Fruit fly (Drosophila melanogaster): Measurements from ENCODE around the gene Or85e.

Gene Or85e

dm6 chr3R:8669029-8669707 is 33.5 kb upstream of the Or85e start (continued):
- TF ChIP-seq CG6689 (GFP tag; IDR thresholded peaks at IDR 0.05): peak; percentile 97
- TF ChIP-seq lilli (GFP tag; optimal IDR thresholded peaks at IDR 0.05): peak; percentile 99
- peak; percentile 55; the same call in 1 of the 2 replicates for TF ChIP-seq Doc2 (GFP tag; IDR thresholded peaks at IDR 0.05)
- peak; percentile 86 for TF ChIP-seq CG9876 (GFP tag; optimal IDR thresholded peaks at IDR 0.05)
- TF ChIP-seq ap (GFP tag; IDR thresholded peaks at IDR 0.05): peak; percentile 95
- peak; percentile 90 for TF ChIP-seq CG17612 (GFP tag; IDR thresholded peaks at IDR 0.05)
- peak; percentile 87 for TF ChIP-seq CG17802 (tag; optimal IDR thresholded peaks at IDR 0.05)
- TF ChIP-seq CG14441 (GFP tag; IDR thresholded peaks at IDR 0.05): peak; percentile 95
- TF ChIP-seq CG11504 (tag; optimal IDR thresholded peaks at IDR 0.05): peak; percentile 97
- TF ChIP-seq Dek (tag; optimal IDR thresholded peaks at IDR 0.05): peak; percentile 98
- peak; percentile 95 for TF ChIP-seq tio (GFP tag; optimal IDR thresholded peaks at IDR 0.05)
- no peak; the same call in 1 of the 2 replicates for TF ChIP-seq Gsc (GFP tag; IDR thresholded peaks at IDR 0.05)
- peak; percentile 100 for TF ChIP-seq Med (GFP tag)
- TF ChIP-seq CG12071 (GFP tag; optimal IDR thresholded peaks at IDR 0.05): peak; percentile 99
- TF ChIP-seq mam (GFP tag; optimal IDR thresholded peaks at IDR 0.05): peak; percentile 98
- TF ChIP-seq C15 (GFP tag; IDR thresholded peaks at IDR 0.05): peak; percentile 94
- TF ChIP-seq ems (GFP tag; optimal IDR thresholded peaks at IDR 0.05): peak; percentile 98
- TF ChIP-seq Deaf1 (tag; optimal IDR thresholded peaks at IDR 0.05): peak; percentile 95
- peak; percentile 86 for TF ChIP-seq al (GFP tag; IDR thresholded peaks at IDR 0.05)
- TF ChIP-seq so (GFP tag; IDR thresholded peaks at IDR 0.05): peak; percentile 97
- peak; percentile 96 for TF ChIP-seq rib (GFP tag; IDR thresholded peaks at IDR 0.05)
- peak; percentile 73 for TF ChIP-seq CG7963 (GFP tag; IDR thresholded peaks at IDR 0.05; ENCODE audit: partially characterized antibody)
- peak; percentile 55 for TF ChIP-seq CG15479 (GFP tag; optimal IDR thresholded peaks at IDR 0.05)
- TF ChIP-seq az2 (GFP tag; optimal IDR thresholded peaks at IDR 0.05): peak; percentile 98
- TF ChIP-seq sc (optimal IDR thresholded peaks at IDR 0.05): no peak
- peak; percentile 97 for TF ChIP-seq sc (GFP tag; optimal IDR thresholded peaks at IDR 0.05)
- TF ChIP-seq jumu (GFP tag; optimal IDR thresholded peaks at IDR 0.05): peak; percentile 97
- TF ChIP-seq wek (GFP tag; optimal IDR thresholded peaks at IDR 0.05): peak; percentile 94
- peak; percentile 95 for TF ChIP-seq CG8944 (GFP tag; optimal IDR thresholded peaks at IDR 0.05)
- TF ChIP-seq CG12155 (GFP tag; optimal IDR thresholded peaks at IDR 0.05): peak; percentile 98
- peak; percentile 96 for TF ChIP-seq Antp (GFP tag; optimal IDR thresholded peaks at IDR 0.05)
- TF ChIP-seq fru (optimal IDR thresholded peaks at IDR 0.05): no peak
- TF ChIP-seq cad (GFP tag; optimal IDR thresholded peaks at IDR 0.05): no peak
- TF ChIP-seq peb (GFP tag; IDR thresholded peaks at IDR 0.05): peak; percentile 91
- peak; percentile 87 for TF ChIP-seq dan (GFP tag; IDR thresholded peaks at IDR 0.05)
- TF ChIP-seq prd (optimal IDR thresholded peaks at IDR 0.05): no peak
- peak; percentile 97 for TF ChIP-seq prd (GFP tag; IDR thresholded peaks at IDR 0.05)
- TF ChIP-seq seq (GFP tag; IDR thresholded peaks at IDR 0.05): peak; percentile 99
- TF ChIP-seq Camta (GFP tag; optimal IDR thresholded peaks at IDR 0.05): peak; percentile 96
- TF ChIP-seq dimm (GFP tag; IDR thresholded peaks at IDR 0.05): peak; percentile 82
- peak; percentile 87 for TF ChIP-seq mld (GFP tag; IDR thresholded peaks at IDR 0.05; ENCODE audit: partially characterized antibody)
- peak; percentile 92 for TF ChIP-seq CG31365 (tag; optimal IDR thresholded peaks at IDR 0.05)
- TF ChIP-seq CG11695 (GFP tag; IDR thresholded peaks at IDR 0.05): peak; percentile 98
- TF ChIP-seq Dbx (GFP tag; IDR thresholded peaks at IDR 0.05): peak; percentile 96
- TF ChIP-seq chif (GFP tag; optimal IDR thresholded peaks at IDR 0.05): peak; percentile 95 to 98
- peak; percentile 96 for TF ChIP-seq ERR (GFP tag; optimal IDR thresholded peaks at IDR 0.05)
- TF ChIP-seq hb (GFP tag; IDR thresholded peaks at IDR 0.05; ENCODE audit: partially characterized antibody): peak; percentile 61
- TF ChIP-seq nerfin-2 (GFP tag; IDR thresholded peaks at IDR 0.05; ENCODE audit: partially characterized antibody): peak; percentile 15; the same call in 1 of the 2 replicates
- TF ChIP-seq Oaz (GFP tag; IDR thresholded peaks at IDR 0.05): peak; percentile 88
- TF ChIP-seq fd96Cb (tag; optimal IDR thresholded peaks at IDR 0.05): peak; percentile 97
- TF ChIP-seq CG12942 (GFP tag; optimal IDR thresholded peaks at IDR 0.05): peak; percentile 95

Data from whole organism, embryonic.